Fruit fly (Drosophila melanogaster): ENCODE data around the gene Unc-115a.

DNA sequence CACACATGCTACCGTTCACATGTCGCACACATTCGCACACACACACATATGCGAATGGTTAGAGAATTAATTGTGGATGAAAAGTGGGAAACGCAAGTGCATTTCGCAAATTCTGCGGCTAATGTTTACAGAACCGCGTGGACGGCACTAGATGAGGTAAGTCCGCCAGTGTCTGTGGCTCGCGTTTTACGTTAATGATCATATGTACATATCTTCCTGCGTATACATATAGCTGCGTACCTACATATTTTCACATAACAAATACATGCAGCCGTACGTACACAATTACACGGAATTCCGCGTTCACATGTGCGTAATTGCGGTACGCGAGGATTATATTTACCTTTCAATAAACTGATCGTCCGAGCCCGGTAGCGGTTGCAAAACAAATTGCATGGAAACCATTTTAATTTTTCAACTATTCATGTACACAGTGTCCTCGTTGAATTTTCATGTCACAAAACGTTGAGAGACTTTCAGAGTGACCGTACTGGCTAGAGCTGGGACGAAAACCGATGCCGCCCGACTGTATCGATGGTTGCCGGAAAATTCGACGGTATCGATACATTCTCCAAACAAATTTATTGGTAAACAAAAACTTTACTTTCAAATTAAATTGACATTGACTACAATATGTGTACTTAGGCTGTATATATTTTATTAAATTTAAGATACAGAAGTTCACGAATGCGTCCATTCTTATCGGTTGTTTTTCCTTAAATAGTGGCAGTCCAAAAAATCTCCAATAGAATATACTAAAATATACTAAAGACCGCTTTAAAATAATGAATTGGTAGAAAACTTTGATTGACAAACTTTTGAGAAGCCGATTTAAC is 20.1 kb upstream of the Unc-115a start, which contains the start of gene hyd:
- TF ChIP-seq fd96Ca (GFP tag; IDR thresholded peaks at IDR 0.05), result no peak
- no peak for TF ChIP-seq D1 (tag; optimal IDR thresholded peaks at IDR 0.05)
- no peak for TF ChIP-seq CG14655 (GFP tag; optimal IDR thresholded peaks at IDR 0.05)
- TF ChIP-seq Ets98B (GFP tag; IDR thresholded peaks at IDR 0.05), result no peak
- no peak for TF ChIP-seq rn (GFP tag; IDR thresholded peaks at IDR 0.05)
